Fruit fly (Drosophila melanogaster) whole organism, embryonic: ENCODE results near the gene DIP2.
A peak's percentile ranks its signal among the peaks of the same experiment; 100 is the strongest.

ENCODE experiments used
- CG12299 ChIP-seq: fragments of 200-800 bp; sonication (Bioruptor generic); optimal IDR thresholded peaks from 2 replicates; lab custom pipeline; 2018; ENCODE audit warnings: missing biosample characterization, mild to moderate bottlenecking, missing genetic modification characterization
- CG12391 ChIP-seq: fragments of 200-800 bp; sonication (Bioruptor generic); optimal IDR thresholded peaks from 3 replicates; lab custom pipeline; 2018; ENCODE audit warnings: missing biosample characterization, mild to moderate bottlenecking, missing genetic modification characterization, moderate library complexity
- CG1529 ChIP-seq: fragments of 200-800 bp; sonication (Bioruptor generic); optimal IDR thresholded peaks from 3 replicates; lab custom pipeline; 2018; ENCODE audit warnings: missing biosample characterization, missing genetic modification characterization
- CG15479 ChIP-seq: fragments of 200-800 bp; sonication (Bioruptor generic); optimal IDR thresholded peaks from 3 replicates; lab custom pipeline; 2019; ENCODE audit warnings: missing biosample characterization, mild to moderate bottlenecking, missing genetic modification characterization, moderate library complexity
- CG3163 ChIP-seq: fragments of 200-800 bp; sonication (Bioruptor generic); optimal IDR thresholded peaks from 3 replicates; lab custom pipeline; 2016; ENCODE audit warnings: missing biosample characterization, missing genetic modification characterization
- CG3726 ChIP-seq: fragments of 200-800 bp; sonication (Bioruptor generic); IDR thresholded peaks from 3 replicates; pipeline ENCODE4, ENCODE4 v1.3.6; 2022; ENCODE audit warnings: missing biosample characterization, missing genetic modification characterization
- CG3847 ChIP-seq: fragments of 200-800 bp; sonication (Bioruptor generic); IDR thresholded peaks from 2 replicates; pipeline ENCODE4 v1.3.6; 2022; ENCODE audit warnings: missing biosample characterization, missing genetic modification characterization
- CG4404 ChIP-seq: fragments of 200-800 bp; sonication (Bioruptor generic); IDR thresholded peaks from 2 replicates; pipeline ENCODE4 v1.3.6; 2022; ENCODE audit warnings: missing biosample characterization, missing genetic modification characterization
- CG4424 ChIP-seq: fragments of 200-800 bp; sonication (Bioruptor generic); optimal IDR thresholded peaks from 3 replicates; lab custom pipeline; 2016; ENCODE audit warnings: missing biosample characterization, missing genetic modification characterization
- CG6791 ChIP-seq: fragments of 200-800 bp; sonication (Bioruptor generic); IDR thresholded peaks from 3 replicates; pipeline ENCODE4 v1.3.6; 2022; ENCODE audit warnings: missing biosample characterization, missing genetic modification characterization; ENCODE audit not compliant: partially characterized antibody
- CG7839 ChIP-seq: fragments of 200-800 bp; sonication (Bioruptor generic); optimal IDR thresholded peaks from 3 replicates; lab custom pipeline; 2018; ENCODE audit warnings: missing biosample characterization, mild to moderate bottlenecking, missing genetic modification characterization, moderate library complexity
- CG7928 ChIP-seq: fragments of 200-800 bp; sonication (Bioruptor generic); optimal IDR thresholded peaks from 2 replicates; lab custom pipeline; 2017; ENCODE audit warnings: missing biosample characterization, mild to moderate bottlenecking, missing genetic modification characterization
- Drgx ChIP-seq: fragments of 200-800 bp; sonication (Bioruptor generic); IDR thresholded peaks from 2 replicates; pipeline ENCODE4 v1.3.6; 2022; ENCODE audit warnings: missing biosample characterization, missing genetic modification characterization
- Eip74EF ChIP-seq, 2 experiments: fragments of 200-800 bp in 1 of 2; fragments of >200 bp in 1 of 2; sonication (Bioruptor generic) in 1 of 2; optimal IDR thresholded peaks; 2 replicates each; lab custom pipeline; 2017 to 2019; ENCODE audit warnings: missing biosample characterization in 2 of 2, missing genetic modification characterization in 2 of 2, mild to moderate bottlenecking in 1 of 2, moderate library complexity in 1 of 2
- Ets65A ChIP-seq: fragments of 200-800 bp; sonication (Bioruptor generic); peaks from one replicate; lab custom pipeline; 2016; ENCODE audit warnings: missing biosample characterization, missing genetic modification characterization
- Ets97D ChIP-seq: fragments of 200-800 bp; sonication (Bioruptor generic); optimal IDR thresholded peaks from 3 replicates; lab custom pipeline; 2016; ENCODE audit warnings: missing biosample characterization, missing genetic modification characterization
- Fer2 ChIP-seq: fragments of 200-800 bp; sonication (Bioruptor generic); optimal IDR thresholded peaks from 2 replicates; lab custom pipeline; 2018; ENCODE audit warnings: missing biosample characterization, mild to moderate bottlenecking, missing genetic modification characterization, moderate library complexity
- Mrtf ChIP-seq: fragments of 200-800 bp; sonication (Bioruptor generic); IDR thresholded peaks from 3 replicates; pipeline ENCODE4 v1.3.6; 2022; ENCODE audit warnings: missing biosample characterization, missing genetic modification characterization
- Nf-YC ChIP-seq: fragments of 200-800 bp; optimal IDR thresholded peaks from 3 replicates; lab custom pipeline; 2019; ENCODE audit warnings: missing biosample characterization, mild to moderate bottlenecking, missing genetic modification characterization, moderate library complexity
- Usf ChIP-seq: fragments of 200-800 bp; sonication (Bioruptor generic); optimal IDR thresholded peaks from 2 replicates; lab custom pipeline; 2017; ENCODE audit warnings: missing genotype, missing biosample characterization, missing genetic modification characterization
- ac ChIP-seq: fragments of 200-800 bp; sonication (Bioruptor generic); optimal IDR thresholded peaks from 3 replicates; lab custom pipeline; 2017; ENCODE audit warnings: missing biosample characterization, mild to moderate bottlenecking, missing genetic modification characterization
- cad ChIP-seq: fragments of >200 bp; optimal IDR thresholded peaks from 2 replicates; lab custom pipeline; 2017; ENCODE audit warnings: missing biosample characterization, missing genetic modification characterization
- dm ChIP-seq: fragments of 200-800 bp; sonication (Bioruptor generic); optimal IDR thresholded peaks from 3 replicates; lab custom pipeline; 2016; ENCODE audit warnings: missing biosample characterization, missing genetic modification characterization
- eve ChIP-seq, 2 experiments: fragments of >200 bp; optimal IDR thresholded peaks; 2 replicates each; lab custom pipeline; 2017; ENCODE audit warnings: missing biosample characterization in 2 of 2, missing genetic modification characterization in 2 of 2
- ewg ChIP-seq: fragments of 200-800 bp; sonication (Bioruptor generic); optimal IDR thresholded peaks from 3 replicates; lab custom pipeline; 2017; ENCODE audit warnings: mild to moderate bottlenecking, missing biosample characterization, missing genetic modification reagents, missing genetic modification characterization
- exex ChIP-seq: fragments of 200-800 bp; sonication (Bioruptor generic); optimal IDR thresholded peaks from 4 replicates; lab custom pipeline; 2018; ENCODE audit warnings: missing biosample characterization, mild to moderate bottlenecking, missing genetic modification characterization, moderate library complexity
- fd3F ChIP-seq: fragments of 200-800 bp; sonication (Bioruptor generic); optimal IDR thresholded peaks from 2 replicates; lab custom pipeline; 2018; ENCODE audit warnings: missing biosample characterization, mild to moderate bottlenecking, missing genetic modification characterization, moderate library complexity
- gce ChIP-seq: fragments of 200-800 bp; sonication (Bioruptor generic); IDR thresholded peaks from 3 replicates; pipeline ENCODE4 v1.3.6; 2022; ENCODE audit warnings: missing biosample characterization, missing genetic modification characterization
- gcm ChIP-seq: fragments of 200-800 bp; sonication (Bioruptor generic); optimal IDR thresholded peaks from 2 replicates; lab custom pipeline; 2019; ENCODE audit warnings: missing biosample characterization, mild to moderate bottlenecking, missing genetic modification characterization, moderate library complexity
- maf-S ChIP-seq: fragments of 200-800 bp; sonication (Bioruptor generic); optimal IDR thresholded peaks from 2 replicates; lab custom pipeline; 2016; ENCODE audit warnings: missing biosample characterization, missing genetic modification characterization
- peb ChIP-seq: fragments of 200-800 bp; sonication (Bioruptor generic); IDR thresholded peaks from 2 replicates; pipeline ENCODE4 v1.3.6; 2022; ENCODE audit warnings: missing biosample characterization, missing genetic modification characterization
- pita ChIP-seq: fragments of 200-800 bp; sonication (Bioruptor generic); optimal IDR thresholded peaks from 2 replicates; lab custom pipeline; 2017; ENCODE audit warnings: missing biosample characterization, mild to moderate bottlenecking, missing genetic modification characterization
- pros ChIP-seq: fragments of 200-800 bp; sonication (Bioruptor generic); optimal IDR thresholded peaks from 3 replicates; lab custom pipeline; 2019; ENCODE audit warnings: missing biosample characterization, mild to moderate bottlenecking, missing genetic modification characterization, moderate library complexity
- row ChIP-seq: fragments of 200-800 bp; sonication (Bioruptor generic); IDR thresholded peaks from 3 replicates; pipeline ENCODE4 v1.3.6; 2022; ENCODE audit warnings: missing biosample characterization, missing genetic modification characterization
- run ChIP-seq: fragments of 200-800 bp; sonication (Bioruptor generic); optimal IDR thresholded peaks from 3 replicates; lab custom pipeline; 2018; ENCODE audit warnings: missing biosample characterization, mild to moderate bottlenecking, missing genetic modification characterization
- so ChIP-seq: fragments of 200-800 bp; sonication (Bioruptor generic); IDR thresholded peaks from 3 replicates; pipeline ENCODE4 v1.3.6; 2022; ENCODE audit warnings: missing biosample characterization, missing genetic modification characterization
- tll ChIP-seq, 2 experiments: fragments of 200-800 bp in 1 of 2; fragments of >200 bp in 1 of 2; sonication (Bioruptor generic) in 1 of 2; optimal IDR thresholded peaks; 2 replicates each; lab custom pipeline; 2017 to 2019; ENCODE audit warnings: missing biosample characterization in 2 of 2, missing genetic modification characterization in 2 of 2, mild to moderate bottlenecking in 1 of 2, moderate library complexity in 1 of 2
- z ChIP-seq: fragments of 200-800 bp; sonication (Bioruptor generic); IDR thresholded peaks from 3 replicates; pipeline ENCODE4 v1.3.6; 2022; ENCODE audit warnings: missing biosample characterization, missing genetic modification characterization
- zen2 ChIP-seq: fragments of 200-800 bp; sonication (Bioruptor generic); IDR thresholded peaks from 3 replicates; pipeline ENCODE4 v1.3.6; 2022; ENCODE audit warnings: missing biosample characterization, missing genetic modification characterization; ENCODE audit not compliant: partially characterized antibody

Gene DIP2

DNA sequence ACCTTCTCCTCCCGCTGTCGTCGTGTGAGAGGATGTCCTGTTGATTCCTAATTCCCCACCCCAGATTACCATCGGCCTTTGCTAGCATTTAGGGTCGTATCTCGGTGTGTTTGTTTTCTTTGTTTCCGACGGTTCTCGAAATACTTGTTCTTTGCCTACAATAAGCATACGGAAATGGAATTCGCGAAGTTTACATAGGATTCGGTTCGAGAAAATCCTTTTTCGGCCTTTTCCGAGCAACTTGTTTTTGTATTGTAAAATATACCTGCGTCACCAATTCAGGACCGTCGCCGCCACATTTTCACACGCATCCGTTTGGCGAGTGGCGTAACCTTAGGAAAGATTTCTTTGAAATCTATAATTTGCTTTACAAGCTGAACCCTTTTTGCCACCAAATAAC is 40.7 kb upstream of the DIP2 start:
- TF ChIP-seq CG3847 (GFP tag; lab: Robert Waterston, UW) = no peak
- TF ChIP-seq cad (GFP tag; lab: Kevin White, UChicago) = peak; percentile 56
- no peak for TF ChIP-seq CG7928 (GFP tag; lab: Kevin White, UChicago)
- no peak for TF ChIP-seq CG6791 (GFP tag; lab: Robert Waterston, UW)
- TF ChIP-seq maf-S = no peak
- no peak for TF ChIP-seq Nf-YC
- TF ChIP-seq CG1529 (GFP tag; lab: Kevin White, UChicago) = no peak
- TF ChIP-seq CG4424 = no peak
- TF ChIP-seq Usf (GFP tag; lab: Kevin White, UChicago) = no peak
- TF ChIP-seq gcm (GFP tag; lab: Kevin White, UChicago) = no peak
- TF ChIP-seq CG15479 (GFP tag; lab: Kevin White, UChicago) = peak; percentile 69
- TF ChIP-seq dm = no peak
- TF ChIP-seq gce = no peak
- TF ChIP-seq tll (GFP tag; optimal IDR thresholded peaks at IDR 0.05; lab: Kevin White, UChicago) = peak in 1 of 2 experiments; percentile 52
- no peak for TF ChIP-seq CG7839
- TF ChIP-seq Drgx (GFP tag; lab: Robert Waterston, UW) = no peak
- TF ChIP-seq CG3163 (GFP tag; lab: Kevin White, UChicago) = no peak

- no peak for TF ChIP-seq run (tag; lab: Kevin White, UChicago)
- no peak for TF ChIP-seq eve (GFP tag; optimal IDR thresholded peaks at IDR 0.05; lab: Kevin White, UChicago)
- peak; percentile 73 for TF ChIP-seq ac
- no peak for TF ChIP-seq CG4404 (GFP tag; lab: Robert Waterston, UW)
- TF ChIP-seq Eip74EF (GFP tag; optimal IDR thresholded peaks at IDR 0.05; lab: Kevin White, UChicago) = no peak
- TF ChIP-seq pros (GFP tag; lab: Kevin White, UChicago) = peak; percentile 85
- TF ChIP-seq Ets97D (GFP tag; lab: Kevin White, UChicago) = no peak
- TF ChIP-seq ewg (GFP tag; lab: Kevin White, UChicago) = no peak
- no peak for TF ChIP-seq Mrtf
- TF ChIP-seq peb = no peak
- TF ChIP-seq CG3726 (GFP tag; lab: Robert Waterston, UW) = no peak
- no peak for TF ChIP-seq so (GFP tag; lab: Robert Waterston, UW)
- TF ChIP-seq exex (tag; lab: Kevin White, UChicago) = no peak
- peak; percentile 85; the same call in 1 of the 3 replicates for TF ChIP-seq z (GFP tag; lab: Robert Waterston, UW)
- no peak for TF ChIP-seq fd3F
- TF ChIP-seq Ets65A (GFP tag; lab: Kevin White, UChicago) = peak; percentile 28
- TF ChIP-seq pita (GFP tag; lab: Kevin White, UChicago) = no peak
- no peak for TF ChIP-seq row (GFP tag; lab: Robert Waterston, UW)
- no peak for TF ChIP-seq zen2 (GFP tag; lab: Robert Waterston, UW)
- TF ChIP-seq Fer2 (tag; lab: Kevin White, UChicago) = no peak
- TF ChIP-seq CG12391 (tag; lab: Kevin White, UChicago) = no peak
- no peak for TF ChIP-seq CG12299 (tag; lab: Kevin White, UChicago)
Observed at dm6 chr3L:297240-297639, 39.5 kb upstream of the DIP2 start.
